Worm (Caenorhabditis elegans) whole organism, late embryonic: ENCODE measurements around the gene pph-6.
A peak's percentile ranks its signal among the peaks of the same experiment; 100 is the strongest.

Experiments
- C38D4.7 ChIP-seq: fragments of 200-800 bp; sonication (Bioruptor generic); optimal IDR thresholded peaks from 2 replicates; lab custom pipeline; 2018; ENCODE audit warnings: mild to moderate bottlenecking, missing genetic modification characterization, moderate library complexity, missing compliant biosample characterization
- K09A11.1 ChIP-seq: sonication (generic microtip); optimal IDR thresholded peaks from 2 replicates; lab custom pipeline; 2017; ENCODE audit warnings: antibody characterized with exemption, mild to moderate bottlenecking, missing genetic modification characterization, missing compliant biosample characterization; ENCODE audit not compliant: insufficient read depth
- ahr-1 ChIP-seq: sonication (generic microtip); optimal IDR thresholded peaks from 2 replicates; lab custom pipeline; 2016; ENCODE audit warnings: missing genetic modification characterization, missing compliant biosample characterization
- ama-1 ChIP-seq: fragments of 150-350 bp; optimal IDR thresholded peaks from 2 replicates; lab custom pipeline; 2014
- ceh-18 ChIP-seq: sonication (generic microtip); optimal IDR thresholded peaks from 2 replicates; lab custom pipeline; 2016; ENCODE audit warnings: missing genetic modification characterization, missing compliant biosample characterization
- ceh-2 ChIP-seq: sonication (generic microtip); optimal IDR thresholded peaks from 2 replicates; lab custom pipeline; 2016; ENCODE audit warnings: missing genotype, missing genetic modification characterization, missing compliant biosample characterization
- ceh-30 ChIP-seq: fragments of 150-350 bp; optimal IDR thresholded peaks from 2 replicates; lab custom pipeline; 2014; ENCODE audit warnings: missing biosample characterization, missing genetic modification characterization
- ceh-31 ChIP-seq: sonication (generic microtip); optimal IDR thresholded peaks from 2 replicates; lab custom pipeline; 2016; ENCODE audit warnings: missing genetic modification characterization, missing compliant biosample characterization
- ceh-34 ChIP-seq: sonication (generic microtip); optimal IDR thresholded peaks from 2 replicates; lab custom pipeline; 2016; ENCODE audit warnings: mild to moderate bottlenecking, missing genetic modification characterization, missing compliant biosample characterization
- ceh-48 ChIP-seq: sonication (generic microtip); optimal IDR thresholded peaks from 2 replicates; lab custom pipeline; 2016; ENCODE audit warnings: missing genetic modification characterization, inconsistent platforms, missing compliant biosample characterization
- che-1 ChIP-seq: sonication (generic microtip); optimal IDR thresholded peaks from 2 replicates; lab custom pipeline; 2016; ENCODE audit warnings: mild to moderate bottlenecking, missing genetic modification characterization, missing compliant biosample characterization
- dve-1 ChIP-seq: sonication (generic microtip); optimal IDR thresholded peaks from 2 replicates; lab custom pipeline; 2017; ENCODE audit warnings: antibody characterized with exemption, mild to moderate bottlenecking, missing genetic modification characterization, missing compliant biosample characterization
- elt-2 ChIP-seq: sonication (generic microtip); optimal IDR thresholded peaks from 2 replicates; lab custom pipeline; 2016; ENCODE audit warnings: missing genetic modification reagents, missing genetic modification characterization, missing compliant biosample characterization
- elt-4 ChIP-seq: sonication (generic microtip); optimal IDR thresholded peaks from 2 replicates; lab custom pipeline; 2016; ENCODE audit warnings: missing genetic modification characterization, missing compliant biosample characterization
- eyg-1 ChIP-seq: sonication (generic microtip); optimal IDR thresholded peaks from 2 replicates; lab custom pipeline; 2016; ENCODE audit warnings: missing genotype, missing genetic modification characterization, missing compliant biosample characterization
- fax-1 ChIP-seq: sonication (generic microtip); optimal IDR thresholded peaks from 2 replicates; lab custom pipeline; 2016; ENCODE audit warnings: missing genotype, missing genetic modification characterization, missing compliant biosample characterization
- fkh-10 ChIP-seq: fragments of 150-350 bp; optimal IDR thresholded peaks from 2 replicates; lab custom pipeline; 2014; ENCODE audit warnings: missing biosample characterization, missing genetic modification reagents, missing genetic modification characterization
- fkh-6 ChIP-seq: sonication (generic microtip); optimal IDR thresholded peaks from 2 replicates; lab custom pipeline; 2016; ENCODE audit warnings: missing genetic modification characterization, missing compliant biosample characterization
- hlh-13 ChIP-seq: fragments of 200-800 bp; sonication (Bioruptor generic); optimal IDR thresholded peaks from 2 replicates; lab custom pipeline; 2018; ENCODE audit warnings: mild to moderate bottlenecking, missing genetic modification characterization, missing compliant biosample characterization
- hlh-15 ChIP-seq: sonication (generic microtip); optimal IDR thresholded peaks from 2 replicates; lab custom pipeline; 2016; ENCODE audit warnings: missing genetic modification characterization, missing compliant biosample characterization
- hlh-30 ChIP-seq: sonication (generic microtip); optimal IDR thresholded peaks from 2 replicates; lab custom pipeline; 2017; ENCODE audit warnings: antibody characterized with exemption, missing genetic modification characterization, missing compliant biosample characterization; ENCODE audit not compliant: insufficient read depth
- hlh-6 ChIP-seq: sonication (generic microtip); optimal IDR thresholded peaks from 2 replicates; lab custom pipeline; 2016; ENCODE audit warnings: missing genotype, missing genetic modification characterization, missing compliant biosample characterization
- madf-2 ChIP-seq: sonication (generic microtip); optimal IDR thresholded peaks from 2 replicates; lab custom pipeline; 2017; ENCODE audit warnings: missing genetic modification characterization, missing compliant biosample characterization
- mec-3 ChIP-seq: sonication (generic microtip); optimal IDR thresholded peaks from 2 replicates; lab custom pipeline; 2016; ENCODE audit warnings: borderline replicate concordance, missing genetic modification characterization, missing compliant biosample characterization
- nfya-1 ChIP-seq: sonication (generic microtip); optimal IDR thresholded peaks from 2 replicates; lab custom pipeline; 2017; ENCODE audit warnings: missing genetic modification characterization, mild to moderate bottlenecking, missing compliant biosample characterization, antibody characterized with exemption, moderate library complexity
- nhr-11 ChIP-seq: fragments of 150-350 bp; optimal IDR thresholded peaks from 2 replicates; lab custom pipeline; 2014; ENCODE audit warnings: missing biosample characterization, missing genetic modification characterization
- odd-2 ChIP-seq: sonication (generic microtip); optimal IDR thresholded peaks from 2 replicates; lab custom pipeline; 2017; ENCODE audit warnings: antibody characterized with exemption, mild to moderate bottlenecking, missing genetic modification characterization, missing compliant biosample characterization
- pag-3 ChIP-seq: sonication (generic microtip); optimal IDR thresholded peaks from 2 replicates; lab custom pipeline; 2016; ENCODE audit warnings: missing compliant biosample characterization, missing genetic modification characterization, borderline replicate concordance
- pat-9 ChIP-seq: fragments of 200-800 bp; sonication (Bioruptor generic); optimal IDR thresholded peaks from 2 replicates; lab custom pipeline; 2018; ENCODE audit warnings: mild to moderate bottlenecking, missing genetic modification characterization, moderate library complexity, missing compliant biosample characterization
- pqm-1 ChIP-seq: sonication (generic microtip); optimal IDR thresholded peaks from 2 replicates; lab custom pipeline; 2016; ENCODE audit warnings: missing genetic modification characterization, missing compliant biosample characterization
- sdc-2 ChIP-seq: sonication (generic microtip); optimal IDR thresholded peaks from 2 replicates; lab custom pipeline; 2016; ENCODE audit warnings: missing genotype, missing genetic modification characterization, missing compliant biosample characterization
- syd-9 ChIP-seq: sonication (generic microtip); optimal IDR thresholded peaks from 2 replicates; lab custom pipeline; 2016; ENCODE audit warnings: mild to moderate bottlenecking, missing genetic modification characterization, moderate library complexity, missing compliant biosample characterization
- tbx-2 ChIP-seq: sonication (generic microtip); optimal IDR thresholded peaks from 2 replicates; lab custom pipeline; 2016; ENCODE audit warnings: missing genetic modification characterization, missing compliant biosample characterization
- tbx-7 ChIP-seq: sonication (generic microtip); optimal IDR thresholded peaks from 2 replicates; lab custom pipeline; 2016; ENCODE audit warnings: missing genotype, missing genetic modification characterization, missing compliant biosample characterization
- ttx-3 ChIP-seq: sonication (generic microtip); optimal IDR thresholded peaks from 2 replicates; lab custom pipeline; 2016; ENCODE audit warnings: missing genetic modification reagents, missing genetic modification characterization, missing compliant biosample characterization
- unc-3 ChIP-seq, 2 experiments: fragments of 200-800 bp in 1 of 2; sonication (Bioruptor generic) in 1 of 2; sonication (generic microtip) in 1 of 2; conservative IDR thresholded peaks in 1 of 2; optimal IDR thresholded peaks in 1 of 2; 2 replicates each; pipeline versions ENCODE4 v1.3.6 to Lab custom; 2016 to 2022; ENCODE audit warnings: missing compliant biosample characterization in 2 of 2, missing genetic modification characterization in 2 of 2, missing genetic modification reagents in 1 of 2
- unc-42 ChIP-seq: sonication (generic microtip); optimal IDR thresholded peaks from 2 replicates; lab custom pipeline; 2016; ENCODE audit warnings: missing genotype, missing genetic modification characterization, missing compliant biosample characterization

Gene pph-6

DNA sequence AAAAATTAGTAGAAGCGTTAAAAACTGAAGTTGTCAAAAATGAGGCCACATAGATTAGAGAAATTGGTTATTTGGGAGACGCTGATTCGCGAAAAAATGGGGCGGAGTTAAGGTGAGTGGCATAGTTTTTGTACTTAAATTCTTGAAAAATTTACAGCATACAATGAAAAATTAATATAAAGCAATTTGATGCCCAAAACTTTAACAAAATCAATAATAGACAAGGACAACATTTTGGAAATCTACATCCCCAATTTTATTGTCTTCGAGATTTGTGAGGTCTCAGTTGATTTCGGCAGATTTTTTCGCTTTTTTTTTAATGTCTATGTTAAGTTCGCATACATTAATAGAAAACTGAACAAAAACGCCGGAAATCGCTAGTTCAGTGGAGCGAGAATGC is 14.7 kb downstream of the pph-6 start (continued):
- TF ChIP-seq sdc-2 (peak; percentile 71), unc-3 (GFP tag; conservative IDR thresholded peaks at IDR 0.05; lab: Robert Waterston, UW) (no peak), unc-3 (tag; optimal IDR thresholded peaks at IDR 0.05; lab: Kevin White, UChicago) (peak; percentile 88), pqm-1 (tag; lab: Kevin White, UChicago) (peak; percentile 97), ceh-31 (tag; lab: Kevin White, UChicago) (peak; percentile 99), fkh-10 (GFP tag; lab: Kevin White, UChicago) (no peak), ceh-30 (tag; lab: Kevin White, UChicago) (no peak)

DNA sequence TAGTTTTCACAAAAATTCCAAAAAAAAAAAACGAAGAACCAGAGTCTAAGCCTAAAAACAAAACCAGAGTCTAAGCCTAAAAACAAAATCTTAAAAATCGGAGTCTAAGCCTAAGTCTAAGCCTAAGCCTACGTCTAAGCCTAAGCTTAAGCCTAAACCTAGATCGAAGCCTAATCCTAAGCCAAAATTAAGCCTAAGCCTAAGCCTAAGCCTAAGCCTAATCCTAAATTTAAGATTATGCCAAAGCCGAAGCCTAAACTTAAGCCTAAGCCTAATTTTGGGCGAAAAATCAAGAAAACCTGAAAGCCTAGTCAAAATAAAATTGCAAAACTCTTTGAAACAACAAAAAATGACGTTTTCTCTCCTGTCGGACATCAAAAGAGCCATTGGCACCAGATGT is 15.9 kb downstream of the pph-6 start:
- no peak for TF ChIP-seq che-1
- TF ChIP-seq pat-9 = no peak
- TF ChIP-seq odd-2 (tag; lab: Kevin White, UChicago) = no peak
- no peak for TF ChIP-seq nhr-11 (tag; lab: Kevin White, UChicago)
- TF ChIP-seq K09A11.1 = no peak
- no peak for TF ChIP-seq pag-3 (tag; lab: Kevin White, UChicago)
- TF ChIP-seq dve-1 = peak; percentile 90
- no peak for TF ChIP-seq ceh-31 (tag; lab: Kevin White, UChicago)

DNA sequence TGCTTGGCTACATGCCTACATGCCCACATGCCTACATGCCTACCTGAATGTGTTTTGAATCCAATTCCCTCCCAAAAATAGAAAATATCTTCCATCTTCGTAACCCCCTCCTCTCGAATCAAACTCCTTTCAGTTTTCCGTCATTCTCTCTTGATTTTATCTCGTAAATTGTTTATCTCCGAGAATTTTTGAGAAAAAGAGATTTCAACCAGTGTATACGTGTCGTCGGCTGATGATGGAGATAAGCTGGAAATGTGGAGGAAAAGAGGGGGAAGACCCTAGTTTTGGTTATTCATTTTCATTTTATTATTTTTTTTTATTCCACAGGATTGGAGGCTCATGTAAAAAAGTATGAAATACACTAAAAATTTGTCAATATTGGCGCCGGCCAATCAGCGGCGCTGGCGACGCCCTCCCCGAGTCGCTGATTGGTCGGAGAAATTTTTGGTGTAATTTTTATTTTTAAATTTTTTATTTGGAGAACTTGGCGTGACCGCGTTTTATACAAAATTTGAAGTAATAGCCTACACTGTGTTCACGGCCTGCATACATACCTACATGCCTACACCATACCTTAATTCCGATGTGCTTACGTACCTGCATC is 17.4 kb downstream of the pph-6 start:
- TF ChIP-seq C38D4.7 (GFP tag; lab: Kevin White, UChicago) (no peak), ahr-1 (tag; lab: Kevin White, UChicago) (no peak), nfya-1 (peak; percentile 86)
- TF ChIP-seq, all 69 proteins: peak for 1

DNA sequence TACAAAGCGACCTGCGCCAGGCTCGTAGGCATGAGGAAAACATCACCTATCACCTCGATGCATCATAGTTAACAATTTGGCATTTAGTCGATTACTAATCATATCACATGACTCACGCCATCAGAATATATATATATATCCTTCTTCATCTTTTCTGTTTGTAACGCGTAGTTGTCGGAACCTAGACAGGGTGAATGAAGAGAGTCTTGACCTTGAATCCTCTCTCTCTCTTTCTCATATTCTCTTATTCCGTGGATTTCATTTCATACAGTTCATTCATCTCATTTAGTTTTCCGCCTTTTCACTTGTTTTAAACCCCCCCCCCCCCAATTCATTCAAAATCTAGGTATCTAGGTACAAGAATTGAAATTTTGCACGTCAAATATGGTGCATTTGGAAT is 18.7 kb downstream of the pph-6 start:
- TF ChIP-seq hlh-30 (peak; percentile 19), ceh-18 (tag; lab: Kevin White, UChicago) (no peak)

DNA sequence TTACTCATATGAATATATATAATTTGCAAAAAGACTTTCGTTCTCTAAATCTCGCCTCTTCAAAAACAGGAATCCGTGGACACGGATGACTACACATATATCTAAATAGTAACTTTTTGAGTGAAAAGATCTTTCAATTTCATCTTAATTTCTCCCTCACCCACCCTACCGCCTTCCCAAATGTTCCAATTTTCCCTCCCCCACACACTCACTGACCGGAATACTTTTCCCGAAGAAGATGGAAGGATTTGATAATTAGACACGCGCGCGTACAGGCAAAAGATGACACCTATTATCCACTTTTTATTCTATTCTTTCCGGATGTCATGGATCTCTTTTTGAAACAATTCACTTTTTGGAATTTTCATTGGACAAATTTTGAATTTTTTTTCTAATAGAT is 19.4 kb downstream of the pph-6 start:
- TF ChIP-seq K09A11.1 (no peak), ttx-3 (no peak), elt-2 (tag; lab: Kevin White, UChicago) (no peak), ceh-2 (tag; lab: Kevin White, UChicago) (no peak)

DNA sequence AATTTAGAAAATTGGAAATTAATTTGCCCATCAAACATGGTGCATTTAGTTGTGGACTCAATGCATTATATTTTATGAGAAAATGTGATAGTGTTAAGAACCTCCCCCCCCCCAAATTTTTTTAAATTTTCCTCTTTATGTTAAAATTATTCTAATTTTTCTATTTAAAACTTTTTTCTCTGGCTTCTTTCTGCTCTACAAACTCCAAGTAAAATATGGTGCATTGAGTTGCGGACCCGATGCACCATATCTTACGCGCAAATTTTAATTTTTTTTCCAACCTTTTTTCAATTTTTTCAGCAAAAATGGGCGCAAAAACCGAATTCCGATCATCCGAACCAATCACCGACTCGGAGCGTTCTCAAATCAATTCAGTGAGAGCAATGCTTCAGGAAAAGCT is 20.8 kb downstream of the pph-6 start, which contains the start of gene C34C12.6:
Gene C34C12.6, plus strand, starts transcription at position 301 of the 400 bp plus-strand sequence.
- TF ChIP-seq madf-2 (tag; lab: Kevin White, UChicago) (no peak), ceh-18 (tag; lab: Kevin White, UChicago) (no peak), fax-1 (no peak), syd-9 (tag; lab: Kevin White, UChicago) (no peak), ceh-2 (tag; lab: Kevin White, UChicago) (no peak), nhr-11 (tag; lab: Kevin White, UChicago) (no peak), ceh-48 (tag; lab: Kevin White, UChicago) (no peak), ceh-34 (tag; lab: Kevin White, UChicago) (no peak), hlh-6 (tag; lab: Kevin White, UChicago) (no peak)

DNA sequence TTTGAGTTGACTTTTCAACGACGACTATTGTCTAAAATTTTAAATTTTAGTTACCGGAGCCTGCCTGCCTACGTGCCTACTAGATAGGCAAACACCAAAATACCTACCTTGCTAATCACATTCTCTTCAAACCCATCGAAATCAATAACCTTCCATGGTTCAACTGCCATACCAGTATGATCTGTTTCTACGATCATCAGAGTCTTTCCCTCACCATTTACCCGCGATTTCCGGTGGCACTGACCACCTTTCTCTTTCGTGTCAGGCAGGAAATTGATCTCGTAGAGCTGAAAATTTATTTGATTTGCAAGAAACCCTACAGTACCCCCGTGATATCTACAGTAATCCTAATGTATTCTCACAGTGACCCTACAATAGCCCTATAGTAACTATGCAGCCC is 23.5 kb downstream of the pph-6 start:
- no peak for TF ChIP-seq fkh-6 (tag; lab: Kevin White, UChicago)
- no peak for TF ChIP-seq elt-2 (tag; lab: Kevin White, UChicago)
- TF ChIP-seq odd-2 (tag; lab: Kevin White, UChicago) = no peak
- TF ChIP-seq ama-1 (lab: Kevin White, UChicago) = no peak
- no peak for TF ChIP-seq ceh-18 (tag; lab: Kevin White, UChicago)
- TF ChIP-seq eyg-1 (tag; lab: Kevin White, UChicago) = no peak
- no peak for TF ChIP-seq elt-4 (tag; lab: Kevin White, UChicago)
- TF ChIP-seq hlh-15 (tag; lab: Kevin White, UChicago) = no peak
- no peak for TF ChIP-seq pat-9
- no peak for TF ChIP-seq unc-3 (GFP tag; conservative IDR thresholded peaks at IDR 0.05; lab: Robert Waterston, UW)
- TF ChIP-seq unc-3 (tag; optimal IDR thresholded peaks at IDR 0.05; lab: Kevin White, UChicago) = no peak
- TF ChIP-seq madf-2 (tag; lab: Kevin White, UChicago) = no peak
- no peak for TF ChIP-seq ceh-34 (tag; lab: Kevin White, UChicago)
- no peak for TF ChIP-seq unc-42
- TF ChIP-seq nfya-1 = no peak
- TF ChIP-seq tbx-7 = no peak
- no peak for TF ChIP-seq mec-3 (tag; lab: Kevin White, UChicago)
- TF ChIP-seq tbx-2 (tag; lab: Kevin White, UChicago) = no peak
- no peak for TF ChIP-seq hlh-13 (GFP tag; lab: Kevin White, UChicago)
- TF ChIP-seq, all 69 proteins: peak for 0
